Fruit fly (Drosophila melanogaster) whole organism, embryonic: Measurements from ENCODE around the gene Acph-1.
A peak's percentile ranks its signal among the peaks of the same experiment; 100 is the strongest.

Experiments used
- BtbVII ChIP-seq: fragments of 200-800 bp; sonication (Bioruptor generic); optimal IDR thresholded peaks from 3 replicates; lab custom pipeline; 2017; ENCODE audit warnings: missing biosample characterization, mild to moderate bottlenecking, missing genetic modification characterization
- CG1024 ChIP-seq: fragments of 200-800 bp; sonication (Bioruptor generic); IDR thresholded peaks from 2 replicates; pipeline ENCODE4 v1.3.6; 2022; ENCODE audit warnings: missing biosample characterization, missing genetic modification characterization
- CG10543 ChIP-seq: fragments of 200-800 bp; sonication (Bioruptor generic); optimal IDR thresholded peaks from 3 replicates; lab custom pipeline; 2017; ENCODE audit warnings: missing biosample characterization, mild to moderate bottlenecking, missing genetic modification characterization, moderate library complexity
- CG11398 ChIP-seq: fragments of 200-800 bp; sonication (Bioruptor generic); optimal IDR thresholded peaks from 2 replicates; lab custom pipeline; 2016; ENCODE audit warnings: missing biosample characterization, missing genetic modification characterization
- CG12071 ChIP-seq: fragments of 200-800 bp; sonication (Bioruptor generic); optimal IDR thresholded peaks from 3 replicates; lab custom pipeline; 2018; ENCODE audit warnings: missing biosample characterization, mild to moderate bottlenecking, missing genetic modification characterization
- CG12299 ChIP-seq: fragments of 200-800 bp; sonication (Bioruptor generic); optimal IDR thresholded peaks from 2 replicates; lab custom pipeline; 2018; ENCODE audit warnings: missing biosample characterization, mild to moderate bottlenecking, missing genetic modification characterization
- CG13287 ChIP-seq: fragments of 200-800 bp; sonication (Bioruptor generic); IDR thresholded peaks from 2 replicates; pipeline ENCODE4 v1.3.6; 2022; ENCODE audit warnings: missing biosample characterization, missing genetic modification characterization; ENCODE audit not compliant: partially characterized antibody
- CG13894 ChIP-seq: fragments of 200-800 bp; sonication (Bioruptor generic); optimal IDR thresholded peaks from 3 replicates; lab custom pipeline; 2018; ENCODE audit warnings: missing biosample characterization, mild to moderate bottlenecking, missing genetic modification characterization, moderate library complexity
- CG14710 ChIP-seq: fragments of 200-800 bp; sonication (Bioruptor generic); optimal IDR thresholded peaks from 3 replicates; lab custom pipeline; 2019; ENCODE audit warnings: missing biosample characterization, mild to moderate bottlenecking, missing genetic modification characterization, moderate library complexity
- CG1603 ChIP-seq: fragments of 200-800 bp; sonication (Bioruptor generic); optimal IDR thresholded peaks from 2 replicates; lab custom pipeline; 2019; ENCODE audit warnings: missing biosample characterization, mild to moderate bottlenecking, missing genetic modification characterization, moderate library complexity
- CG16813 ChIP-seq: fragments of 200-800 bp; sonication (Bioruptor generic); IDR thresholded peaks from 3 replicates; pipeline ENCODE4 v1.3.6; 2022; ENCODE audit warnings: missing biosample characterization, missing genetic modification characterization; ENCODE audit not compliant: partially characterized antibody
- CG17328 ChIP-seq: fragments of 200-800 bp; sonication (Bioruptor generic); IDR thresholded peaks from 2 replicates; pipeline ENCODE4 v1.3.6; 2022; ENCODE audit warnings: missing biosample characterization, missing genetic modification characterization
- CG2129 ChIP-seq: fragments of 200-800 bp; sonication (Bioruptor generic); IDR thresholded peaks from 2 replicates; pipeline ENCODE4 v1.3.6; 2022; ENCODE audit warnings: missing biosample characterization, missing genetic modification characterization; ENCODE audit not compliant: partially characterized antibody
- CG2712 ChIP-seq: fragments of 200-800 bp; optimal IDR thresholded peaks from 3 replicates; lab custom pipeline; 2019; ENCODE audit warnings: missing biosample characterization, mild to moderate bottlenecking, missing genetic modification characterization, moderate library complexity
- CG31441 ChIP-seq: fragments of 200-800 bp; sonication (Bioruptor generic); IDR thresholded peaks from 2 replicates; pipeline ENCODE4 v1.3.6; 2022; ENCODE audit warnings: missing biosample characterization, missing genetic modification characterization
- CG34224 ChIP-seq: fragments of 200-800 bp; sonication (Bioruptor generic); IDR thresholded peaks from 3 replicates; pipeline ENCODE4 v1.3.6; 2022; ENCODE audit warnings: missing biosample characterization, missing genetic modification characterization; ENCODE audit not compliant: partially characterized antibody
- CG5245 ChIP-seq: fragments of 200-800 bp; sonication (Bioruptor generic); optimal IDR thresholded peaks from 3 replicates; lab custom pipeline; 2016; ENCODE audit warnings: missing biosample characterization, missing genetic modification characterization
- CG6689 ChIP-seq: fragments of 200-800 bp; sonication (Bioruptor generic); IDR thresholded peaks from 2 replicates; pipeline ENCODE4 v1.3.6; 2022; ENCODE audit warnings: missing biosample characterization, missing genetic modification characterization
- CG6854 ChIP-seq: fragments of 200-800 bp; sonication (Bioruptor generic); optimal IDR thresholded peaks from 3 replicates; lab custom pipeline; 2017; ENCODE audit warnings: missing biosample characterization, mild to moderate bottlenecking, missing genetic modification characterization
- CG7987 ChIP-seq: fragments of 200-800 bp; sonication (Bioruptor generic); optimal IDR thresholded peaks from 2 replicates; lab custom pipeline; 2018; ENCODE audit warnings: missing biosample characterization, mild to moderate bottlenecking, missing genetic modification characterization, moderate library complexity
- CG9876 ChIP-seq: fragments of 200-800 bp; sonication (Bioruptor generic); optimal IDR thresholded peaks from 2 replicates; lab custom pipeline; 2016; ENCODE audit warnings: missing biosample characterization, missing genetic modification characterization
- D19B ChIP-seq: fragments of 200-800 bp; sonication (Bioruptor generic); optimal IDR thresholded peaks from 2 replicates; lab custom pipeline; 2017; ENCODE audit warnings: missing biosample characterization, mild to moderate bottlenecking, missing genetic modification characterization
- Dll ChIP-seq: fragments of 200-800 bp; sonication (Bioruptor generic); IDR thresholded peaks from 4 replicates; pipeline ENCODE4 v1.3.6; 2022; ENCODE audit warnings: missing biosample characterization, missing genetic modification characterization; ENCODE audit not compliant: partially characterized antibody
- HLHmδ ChIP-seq: fragments of 200-800 bp; sonication (Bioruptor generic); optimal IDR thresholded peaks from 2 replicates; lab custom pipeline; 2018; ENCODE audit warnings: missing biosample characterization, mild to moderate bottlenecking, missing genetic modification characterization, moderate library complexity
- Lhr ChIP-seq: fragments of 200-800 bp; sonication (Bioruptor generic); optimal IDR thresholded peaks from 3 replicates; lab custom pipeline; 2017; ENCODE audit warnings: mild to moderate bottlenecking, missing biosample characterization, missing genetic modification reagents, missing genetic modification characterization
- MBD-R2 ChIP-seq: fragments of 200-800 bp; sonication (Bioruptor generic); IDR thresholded peaks from 2 replicates; pipeline ENCODE4 v1.3.6; 2022; ENCODE audit warnings: missing biosample characterization, missing genetic modification characterization
- Myb ChIP-seq: fragments of 200-800 bp; sonication (Bioruptor generic); optimal IDR thresholded peaks from 2 replicates; lab custom pipeline; 2016; ENCODE audit warnings: missing biosample characterization, missing genetic modification characterization
- NfI ChIP-seq: fragments of 200-800 bp; sonication (Bioruptor generic); optimal IDR thresholded peaks from 3 replicates; lab custom pipeline; 2018; ENCODE audit warnings: missing biosample characterization, mild to moderate bottlenecking, missing genetic modification characterization, moderate library complexity
- Oaz ChIP-seq: fragments of 200-800 bp; sonication (Bioruptor generic); IDR thresholded peaks from 2 replicates; pipeline ENCODE4 v1.3.6; 2022; ENCODE audit warnings: missing biosample characterization, missing genetic modification characterization
- Opbp ChIP-seq: fragments of 200-800 bp; sonication (Bioruptor generic); IDR thresholded peaks from 3 replicates; pipeline ENCODE4 v1.3.6; 2022; ENCODE audit warnings: missing biosample characterization, missing genetic modification characterization; ENCODE audit not compliant: partially characterized antibody
- Ptx1 ChIP-seq: fragments of 200-800 bp; sonication (Bioruptor generic); IDR thresholded peaks from 2 replicates; pipeline ENCODE4 v1.3.6; 2022; ENCODE audit warnings: missing biosample characterization, missing genetic modification characterization
- Sox102F ChIP-seq: fragments of 200-800 bp; sonication (Bioruptor generic); optimal IDR thresholded peaks from 2 replicates; lab custom pipeline; 2018; ENCODE audit warnings: missing biosample characterization, mild to moderate bottlenecking, missing genetic modification characterization, moderate library complexity
- Sry-β ChIP-seq: fragments of 200-800 bp; sonication (Bioruptor generic); optimal IDR thresholded peaks from 2 replicates; lab custom pipeline; 2018; ENCODE audit warnings: missing biosample characterization, mild to moderate bottlenecking, missing genetic modification characterization, moderate library complexity
- Stat92E ChIP-seq, 3 experiments: fragments of >200 bp in 2 of 3; fragments of 200-800 bp in 1 of 3; sonication (Bioruptor generic) in 1 of 3; optimal IDR thresholded peaks; 2 replicates each; lab custom pipeline; 2017 to 2019; ENCODE audit warnings: missing biosample characterization in 3 of 3, missing genetic modification characterization in 3 of 3, mild to moderate bottlenecking in 1 of 3, moderate library complexity in 1 of 3
- ato ChIP-seq: fragments of 200-800 bp; sonication (Bioruptor generic); IDR thresholded peaks from 2 replicates; pipeline ENCODE4 v1.3.6; 2022; ENCODE audit warnings: missing biosample characterization, missing genetic modification characterization; ENCODE audit not compliant: partially characterized antibody
- bab2 ChIP-seq: fragments of 200-800 bp; sonication (Bioruptor generic); optimal IDR thresholded peaks from 2 replicates; lab custom pipeline; 2016; ENCODE audit warnings: missing biosample characterization, missing genetic modification characterization
- bsh ChIP-seq, 2 experiments: fragments of 200-800 bp; sonication (Bioruptor generic); optimal IDR thresholded peaks; 2 replicates each; lab custom pipeline; 2017 to 2018; ENCODE audit warnings: mild to moderate bottlenecking in 2 of 2, missing biosample characterization in 2 of 2, missing genetic modification characterization in 2 of 2, moderate library complexity in 1 of 2
- cwo ChIP-seq: fragments of 200-800 bp; sonication (Bioruptor generic); optimal IDR thresholded peaks from 3 replicates; lab custom pipeline; 2017; ENCODE audit warnings: missing biosample characterization, missing genetic modification characterization, mild to moderate bottlenecking, moderate library complexity, missing genetic modification reagents
- dan ChIP-seq: fragments of 200-800 bp; sonication (Bioruptor generic); IDR thresholded peaks from 2 replicates; pipeline ENCODE4 v1.3.6; 2022; ENCODE audit warnings: missing biosample characterization, missing genetic modification characterization
- dmrt11E ChIP-seq: fragments of 200-800 bp; sonication (Bioruptor generic); optimal IDR thresholded peaks from 3 replicates; lab custom pipeline; 2018; ENCODE audit warnings: missing biosample characterization, mild to moderate bottlenecking, missing genetic modification characterization, moderate library complexity
- dysf ChIP-seq: fragments of 200-800 bp; sonication (Bioruptor generic); IDR thresholded peaks from 3 replicates; pipeline ENCODE4 v1.3.6; 2022; ENCODE audit warnings: missing biosample characterization, missing genetic modification characterization
- ewg ChIP-seq: fragments of 200-800 bp; sonication (Bioruptor generic); optimal IDR thresholded peaks from 3 replicates; lab custom pipeline; 2017; ENCODE audit warnings: mild to moderate bottlenecking, missing biosample characterization, missing genetic modification reagents, missing genetic modification characterization
- grau ChIP-seq: fragments of 200-800 bp; optimal IDR thresholded peaks from 3 replicates; lab custom pipeline; 2019; ENCODE audit warnings: missing biosample characterization, mild to moderate bottlenecking, missing genetic modification characterization, moderate library complexity
- hb ChIP-seq: fragments of 200-800 bp; sonication (Bioruptor generic); IDR thresholded peaks from 3 replicates; pipeline ENCODE4 v1.3.6; 2022; ENCODE audit warnings: missing biosample characterization, missing genetic modification characterization; ENCODE audit not compliant: partially characterized antibody
- maf-S ChIP-seq: fragments of 200-800 bp; sonication (Bioruptor generic); optimal IDR thresholded peaks from 2 replicates; lab custom pipeline; 2016; ENCODE audit warnings: missing biosample characterization, missing genetic modification characterization
- tio ChIP-seq: fragments of 200-800 bp; sonication (Bioruptor generic); optimal IDR thresholded peaks from 2 replicates; lab custom pipeline; 2017; ENCODE audit warnings: missing biosample characterization, missing genetic modification characterization, inconsistent platforms
- trem ChIP-seq: fragments of 200-800 bp; optimal IDR thresholded peaks from 3 replicates; lab custom pipeline; 2019; ENCODE audit warnings: missing biosample characterization, mild to moderate bottlenecking, missing genetic modification characterization, moderate library complexity
- unpg ChIP-seq: fragments of 200-800 bp; sonication (Bioruptor generic); optimal IDR thresholded peaks from 3 replicates; lab custom pipeline; 2018; ENCODE audit warnings: missing biosample characterization, mild to moderate bottlenecking, missing genetic modification characterization, moderate library complexity

The Acph-1 gene

dm6 chr3R:30014977-30015514 lies 21.8 kb upstream of the Acph-1 start, which contains the start of gene CG7920 (continued):
- TF ChIP-seq MBD-R2 (GFP tag; lab: Robert Waterston, UW) = peak; percentile 29; the same call in 1 of the 2 replicates
- 0 out of 2 replicates have a peak, but pooled peaks have one; percentile 8 for TF ChIP-seq Ptx1
- TF ChIP-seq Stat92E (GFP tag; optimal IDR thresholded peaks at IDR 0.05; lab: Kevin White, UChicago) = peak in 1 of 3 experiments; percentile 9
- TF ChIP-seq CG16813 = peak; percentile 75
- peak; percentile 48 for TF ChIP-seq BtbVII (GFP tag; lab: Kevin White, UChicago)
- TF ChIP-seq bab2 (GFP tag; lab: Kevin White, UChicago) = no peak
- TF ChIP-seq CG9876 = no peak
- peak; percentile 6 for TF ChIP-seq CG2712
- peak; percentile 61; the same call in 1 of the 2 replicates for TF ChIP-seq ato (GFP tag; lab: Robert Waterston, UW)
- TF ChIP-seq CG6854 = peak; percentile 43
- no peak for TF ChIP-seq HLHmδ (GFP tag; lab: Kevin White, UChicago)
- no peak for TF ChIP-seq Sox102F (GFP tag; lab: Kevin White, UChicago)
- no peak for TF ChIP-seq CG11398
- TF ChIP-seq Oaz (GFP tag; lab: Robert Waterston, UW) = no peak
- peak; percentile 89 for TF ChIP-seq CG13287 (GFP tag; lab: Robert Waterston, UW)
- peak; percentile 24 for TF ChIP-seq CG12071 (GFP tag; lab: Kevin White, UChicago)
- peak; percentile 79 for TF ChIP-seq Myb
- TF ChIP-seq ewg = peak; percentile 3
- peak in 1 of 2 experiments; percentile 14 for TF ChIP-seq bsh (GFP tag; optimal IDR thresholded peaks at IDR 0.05; lab: Kevin White, UChicago)
- no peak for TF ChIP-seq dmrt11E (tag; lab: Kevin White, UChicago)
- peak; percentile 81 for TF ChIP-seq CG34224 (GFP tag; lab: Robert Waterston, UW)
- peak; percentile 58 for TF ChIP-seq CG10543 (GFP tag; lab: Kevin White, UChicago)
- peak; percentile 30 for TF ChIP-seq Lhr
- peak; percentile 0 for TF ChIP-seq CG7987
- TF ChIP-seq CG12299 (tag; lab: Kevin White, UChicago) = peak; percentile 1
- TF ChIP-seq unpg (GFP tag; lab: Kevin White, UChicago) = peak; percentile 8
- peak; percentile 60 for TF ChIP-seq trem (tag; lab: Kevin White, UChicago)
- peak; percentile 39 for TF ChIP-seq CG14710 (tag; lab: Kevin White, UChicago)
- TF ChIP-seq maf-S = peak; percentile 10
- peak; percentile 2 for TF ChIP-seq cwo
- TF ChIP-seq Dll (GFP tag; lab: Robert Waterston, UW) = peak; percentile 89
- peak; percentile 34 for TF ChIP-seq grau
- no peak for TF ChIP-seq CG1024
- no peak for TF ChIP-seq tio (GFP tag; lab: Kevin White, UChicago)
- TF ChIP-seq CG13894 (tag; lab: Kevin White, UChicago) = peak; percentile 59
- TF ChIP-seq CG2129 (GFP tag; lab: Robert Waterston, UW) = peak; percentile 40
- no peak for TF ChIP-seq CG5245
- TF ChIP-seq CG31441 = 0 out of 2 replicates have a peak, but pooled peaks have one; percentile 8
- no peak for TF ChIP-seq Sry-β (GFP tag; lab: Kevin White, UChicago)
- no peak for TF ChIP-seq D19B (GFP tag; lab: Kevin White, UChicago)
- TF ChIP-seq Opbp (GFP tag; lab: Robert Waterston, UW) = peak; percentile 75
- TF ChIP-seq CG1603 (tag; lab: Kevin White, UChicago) = peak; percentile 63
- no peak; the same call in 2 of the 3 replicates for TF ChIP-seq dysf (GFP tag; lab: Robert Waterston, UW)
- no peak for TF ChIP-seq dan (GFP tag; lab: Robert Waterston, UW)
- TF ChIP-seq CG17328 (GFP tag; lab: Robert Waterston, UW) = no peak
- peak; percentile 25 for TF ChIP-seq NfI (GFP tag; lab: Kevin White, UChicago)
- peak; percentile 65; the same call in 1 of the 3 replicates for TF ChIP-seq hb (GFP tag; lab: Robert Waterston, UW)
- no peak for TF ChIP-seq CG6689 (GFP tag; lab: Robert Waterston, UW)
